Worm (Caenorhabditis elegans) whole organism, L4 larva: ENCODE results near the gene B0495.5.

Experiments used
- F26F4.8 ChIP-seq: fragments of 200-800 bp; sonication (Bioruptor generic); conservative IDR thresholded peaks from 2 replicates; pipeline ENCODE4 v1.3.6; 2022; ENCODE audit warnings: missing genetic modification characterization, missing compliant biosample characterization
- R02D3.7 ChIP-seq: fragments of 150-350 bp; sonication (generic microtip); optimal IDR thresholded peaks from 3 replicates; lab custom pipeline; 2014; ENCODE audit warnings: missing biosample characterization, missing genetic modification characterization
- T26A8.4 ChIP-seq: fragments of 200-800 bp; sonication (Bioruptor generic); IDR thresholded peaks from 2 replicates; pipeline ENCODE4 v1.3.6; 2022; ENCODE audit warnings: missing genetic modification characterization, missing compliant biosample characterization
- ZK337.2 ChIP-seq: fragments of 200-800 bp; sonication (Bioruptor generic); IDR thresholded peaks from 2 replicates; pipeline ENCODE4 v1.3.6; 2022; ENCODE audit warnings: missing genetic modification reagents, missing genetic modification characterization, missing compliant biosample characterization
- aly-2 ChIP-seq: sonication (generic microtip); optimal IDR thresholded peaks from 2 replicates; lab custom pipeline; 2018; ENCODE audit warnings: missing biosample characterization, missing genetic modification characterization
- ama-1 ChIP-seq: fragments of 150-350 bp; optimal IDR thresholded peaks from 2 replicates; lab custom pipeline; 2014; ENCODE audit warnings: inconsistent platforms, mixed read lengths
- arid-1 ChIP-seq: fragments of 200-800 bp; sonication (Bioruptor generic); conservative IDR thresholded peaks from 2 replicates; pipeline ENCODE4 v1.3.6; 2022; ENCODE audit warnings: missing genetic modification reagents, missing genetic modification characterization, missing compliant biosample characterization
- attf-4 ChIP-seq: sonication (generic microtip); optimal IDR thresholded peaks from 3 replicates; lab custom pipeline; 2017; ENCODE audit warnings: missing biosample characterization, missing genetic modification characterization
- ceh-20 ChIP-seq: fragments of 200-800 bp; sonication (Bioruptor generic); IDR thresholded peaks from 2 replicates; pipeline ENCODE4 v1.3.6; 2022; ENCODE audit warnings: missing genetic modification reagents, missing genetic modification characterization, missing compliant biosample characterization
- ceh-44 ChIP-seq: fragments of 200-800 bp; sonication (Bioruptor generic); IDR thresholded peaks from 2 replicates; pipeline ENCODE4 v1.3.6; 2022; ENCODE audit warnings: missing genetic modification reagents, missing genetic modification characterization, missing compliant biosample characterization
- ceh-62 ChIP-seq: sonication (generic microtip); optimal IDR thresholded peaks from 2 replicates; lab custom pipeline; 2017; ENCODE audit warnings: missing biosample characterization, missing genetic modification characterization
- ceh-82 ChIP-seq: sonication (generic microtip); optimal IDR thresholded peaks from 2 replicates; lab custom pipeline; 2017; ENCODE audit warnings: missing biosample characterization, missing genetic modification characterization
- ctbp-1 ChIP-seq: fragments of 200-800 bp; sonication (Bioruptor generic); IDR thresholded peaks from 2 replicates; pipeline ENCODE4 v1.3.6; 2022; ENCODE audit warnings: missing genetic modification reagents, missing genetic modification characterization, missing compliant biosample characterization
- daf-16 ChIP-seq, 3 experiments: sonication (generic microtip); optimal IDR thresholded peaks; 2 replicates each; lab custom pipeline; 2016 to 2017; ENCODE audit warnings: missing genetic modification characterization in 3 of 3, missing genetic modification reagents in 3 of 3, mild to moderate bottlenecking in 2 of 3, missing compliant biosample characterization in 2 of 3, missing biosample characterization in 1 of 3, moderate library complexity in 1 of 3
- dmd-6 ChIP-seq: fragments of 200-800 bp; sonication (Bioruptor generic); IDR thresholded peaks from 2 replicates; pipeline ENCODE4 v1.3.6; 2022; ENCODE audit warnings: missing genetic modification reagents, missing genetic modification characterization, missing compliant biosample characterization
- dmd-8 ChIP-seq: fragments of 200-800 bp; sonication (Bioruptor generic); IDR thresholded peaks from 2 replicates; pipeline ENCODE4 v1.3.6; 2022; ENCODE audit warnings: missing genetic modification characterization, missing compliant biosample characterization
- dmd-9 ChIP-seq: fragments of 200-800 bp; sonication (Bioruptor generic); IDR thresholded peaks from 2 replicates; pipeline ENCODE4 v1.3.6; 2022; ENCODE audit warnings: missing genetic modification reagents, missing genetic modification characterization, missing compliant biosample characterization
- dpl-1 ChIP-seq: fragments of 150-350 bp; optimal IDR thresholded peaks from 2 replicates; lab custom pipeline; 2014; ENCODE audit warnings: missing biosample characterization, missing genetic modification reagents, missing genetic modification characterization
- dve-1 ChIP-seq: sonication (generic microtip); optimal IDR thresholded peaks from 2 replicates; lab custom pipeline; 2017; ENCODE audit warnings: antibody characterized with exemption, mild to moderate bottlenecking, missing genetic modification characterization, missing compliant biosample characterization; ENCODE audit not compliant: insufficient read depth
- egl-27 ChIP-seq: sonication (generic microtip); optimal IDR thresholded peaks from 3 replicates; lab custom pipeline; 2017; ENCODE audit warnings: missing biosample characterization, missing genetic modification reagents, missing genetic modification characterization
- gei-8 ChIP-seq: fragments of 200-800 bp; sonication (Bioruptor generic); optimal IDR thresholded peaks from 2 replicates; lab custom pipeline; 2018; ENCODE audit warnings: mild to moderate bottlenecking, missing genetic modification characterization, missing compliant biosample characterization
- hlh-11 ChIP-seq: fragments of 200-800 bp; sonication (Bioruptor generic); optimal IDR thresholded peaks from 2 replicates; lab custom pipeline; 2018; ENCODE audit warnings: mild to moderate bottlenecking, missing genetic modification characterization, missing compliant biosample characterization
- hlh-30 ChIP-seq: sonication (generic microtip); optimal IDR thresholded peaks from 2 replicates; lab custom pipeline; 2017; ENCODE audit warnings: antibody characterized with exemption, mild to moderate bottlenecking, missing genetic modification characterization, missing compliant biosample characterization; ENCODE audit not compliant: insufficient read depth
- hmg-1.1 ChIP-seq: fragments of 200-800 bp; sonication (Bioruptor generic); IDR thresholded peaks from 2 replicates; pipeline ENCODE4 v1.3.6; 2022; ENCODE audit warnings: missing genetic modification reagents, missing genetic modification characterization, missing compliant biosample characterization
- jun-1 ChIP-seq: fragments of 150-350 bp; optimal IDR thresholded peaks from 2 replicates; lab custom pipeline; 2014; ENCODE audit warnings: missing biosample characterization, missing genetic modification reagents, missing genetic modification characterization
- lim-7 ChIP-seq: fragments of 200-800 bp; sonication (Bioruptor generic); IDR thresholded peaks from 2 replicates; pipeline ENCODE4 v1.3.6; 2022; ENCODE audit warnings: missing genetic modification characterization, missing compliant biosample characterization
- lin-1 ChIP-seq: fragments of 200-800 bp; sonication (Bioruptor generic); IDR thresholded peaks from 2 replicates; pipeline ENCODE4 v1.3.6; 2022; ENCODE audit warnings: missing genetic modification reagents, missing genetic modification characterization, missing compliant biosample characterization
- lin-13 ChIP-seq: fragments of 150-350 bp; optimal IDR thresholded peaks from 2 replicates; lab custom pipeline; 2014; ENCODE audit warnings: missing biosample characterization, missing genetic modification reagents, missing genetic modification characterization
- lin-15B ChIP-seq: fragments of 150-350 bp; sonication (generic microtip); optimal IDR thresholded peaks from 3 replicates; lab custom pipeline; 2014; ENCODE audit warnings: missing biosample characterization, missing genetic modification characterization
- lir-3 ChIP-seq: sonication (generic microtip); optimal IDR thresholded peaks from 2 replicates; lab custom pipeline; 2016; ENCODE audit warnings: mild to moderate bottlenecking, missing genetic modification characterization, missing compliant biosample characterization
- lsy-2 ChIP-seq, 2 experiments: fragments of 150-350 bp in 1 of 2; sonication (generic microtip) in 1 of 2; optimal IDR thresholded peaks; 2 replicates each; lab custom pipeline; 2014 to 2017; ENCODE audit warnings: missing biosample characterization in 2 of 2, missing genetic modification characterization in 2 of 2
- madf-9 ChIP-seq: fragments of 200-800 bp; sonication (Bioruptor generic); conservative IDR thresholded peaks from 2 replicates; pipeline ENCODE4 v1.3.6; 2022; ENCODE audit warnings: missing genetic modification reagents, missing genetic modification characterization, missing compliant biosample characterization
- mep-1 ChIP-seq: fragments of 150-350 bp; sonication (generic microtip); optimal IDR thresholded peaks from 3 replicates; lab custom pipeline; 2014; ENCODE audit warnings: missing biosample characterization, missing genetic modification characterization
- nhr-28 ChIP-seq: fragments of 150-350 bp; optimal IDR thresholded peaks from 2 replicates; lab custom pipeline; 2014; ENCODE audit warnings: missing biosample characterization, missing genetic modification characterization
- nhr-41 ChIP-seq: fragments of 200-800 bp; sonication (Bioruptor generic); IDR thresholded peaks from 2 replicates; pipeline ENCODE4 v1.3.6; 2022; ENCODE audit warnings: missing genetic modification reagents, missing genetic modification characterization, missing compliant biosample characterization
- nhr-6 ChIP-seq: fragments of 150-350 bp; optimal IDR thresholded peaks from 2 replicates; lab custom pipeline; 2014; ENCODE audit warnings: missing biosample characterization, missing genetic modification characterization
- nhr-76 ChIP-seq: fragments of 150-350 bp; optimal IDR thresholded peaks from 2 replicates; lab custom pipeline; 2014; ENCODE audit warnings: missing biosample characterization, missing genetic modification characterization
- nhr-77 ChIP-seq: fragments of 150-350 bp; optimal IDR thresholded peaks from 2 replicates; lab custom pipeline; 2014; ENCODE audit warnings: missing biosample characterization, missing genetic modification characterization
- pha-4 ChIP-seq, 2 experiments: fragments of 150-350 bp in 1 of 2; fragments of 200-800 bp in 1 of 2; sonication (Bioruptor generic) in 1 of 2; IDR thresholded peaks in 1 of 2; optimal IDR thresholded peaks in 1 of 2; 2 replicates each; pipeline versions ENCODE4 v1.3.6 to Lab custom; 2014 to 2022; ENCODE audit warnings: missing genetic modification characterization in 2 of 2, missing genetic modification reagents in 2 of 2, missing biosample characterization in 1 of 2, missing compliant biosample characterization in 1 of 2
- php-3 ChIP-seq: fragments of 200-800 bp; sonication (Bioruptor generic); IDR thresholded peaks from 2 replicates; pipeline ENCODE4 v1.3.6; 2022; ENCODE audit warnings: missing genetic modification reagents, missing genetic modification characterization, missing compliant biosample characterization
- pqm-1 ChIP-seq: sonication (generic microtip); optimal IDR thresholded peaks from 2 replicates; lab custom pipeline; 2017; ENCODE audit warnings: missing biosample characterization, missing genetic modification characterization
- rbr-2 ChIP-seq: sonication (generic microtip); optimal IDR thresholded peaks from 2 replicates; lab custom pipeline; 2016; ENCODE audit warnings: missing genotype, missing genetic modification characterization, missing compliant biosample characterization
- sdz-12 ChIP-seq: fragments of 200-800 bp; sonication (Bioruptor generic); optimal IDR thresholded peaks from 2 replicates; lab custom pipeline; 2018; ENCODE audit warnings: mild to moderate bottlenecking, missing genetic modification characterization, missing compliant biosample characterization
- skn-1 ChIP-seq: fragments of 150-350 bp; optimal IDR thresholded peaks from 2 replicates; lab custom pipeline; 2014; ENCODE audit warnings: missing biosample characterization, missing genetic modification characterization
- snpc-4 ChIP-seq: fragments of 150-350 bp; optimal IDR thresholded peaks from 2 replicates; lab custom pipeline; 2014; ENCODE audit warnings: missing biosample characterization, missing genetic modification characterization
- unc-62 ChIP-seq, 3 experiments: fragments of 150-350 bp in 1 of 3; sonication (generic microtip); optimal IDR thresholded peaks in 2 of 3; peaks in 1 of 3; 1 replicate in 1 of 3; 2 replicates in 2 of 3; lab custom pipeline; 2014 to 2017; ENCODE audit warnings: missing biosample characterization in 3 of 3, missing genetic modification characterization in 3 of 3, missing genetic modification reagents in 3 of 3, missing genotype in 1 of 3
- zfp-2 ChIP-seq: sonication (generic microtip); optimal IDR thresholded peaks from 2 replicates; lab custom pipeline; 2016; ENCODE audit warnings: mild to moderate bottlenecking, missing genetic modification characterization, missing compliant biosample characterization
- zip-11 ChIP-seq: fragments of 200-800 bp; sonication (Bioruptor generic); IDR thresholded peaks from 2 replicates; pipeline ENCODE4 v1.3.6; 2022; ENCODE audit warnings: missing genetic modification characterization, missing compliant biosample characterization
- zip-2 ChIP-seq: fragments of 150-350 bp; optimal IDR thresholded peaks from 2 replicates; lab custom pipeline; 2014; ENCODE audit warnings: missing biosample characterization, missing genetic modification characterization

Gene B0495.5

DNA sequence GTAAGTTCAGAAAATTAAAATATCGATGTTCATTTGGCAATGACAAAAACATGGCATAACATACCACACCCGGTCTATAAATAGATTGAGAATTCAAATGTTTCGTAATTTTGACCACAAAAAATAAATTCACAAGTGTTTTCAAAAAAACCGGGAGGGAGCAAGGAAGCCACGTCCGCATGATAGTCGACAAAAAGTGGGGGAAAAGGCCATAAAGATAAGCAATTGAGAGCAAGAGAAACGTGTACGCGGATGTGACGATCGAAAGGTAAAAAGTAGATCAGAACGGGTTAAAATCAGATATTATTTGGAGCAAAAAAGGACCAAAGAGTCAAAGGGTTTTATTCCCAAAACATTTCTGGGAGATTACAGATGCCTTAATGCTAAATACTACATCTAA is 3.6 kb downstream of the B0495.5 start (continued):
- TF ChIP-seq zfp-2 (tag; lab: Kevin White, UChicago) (no peak), nhr-77 (peak; percentile 37), dmd-6 (GFP tag; lab: Robert Waterston, UW) (peak; percentile 54; the same call in 1 of the 2 replicates), zip-2 (tag; lab: Kevin White, UChicago) (no peak), nhr-41 (GFP tag; lab: Robert Waterston, UW) (no peak), F26F4.8 (GFP tag; lab: Robert Waterston, UW) (no peak), dmd-9 (GFP tag; lab: Robert Waterston, UW) (no peak), sdz-12 (GFP tag; lab: Kevin White, UChicago) (no peak), lin-13 (GFP tag; lab: Kevin White, UChicago) (no peak), hlh-11 (tag; lab: Kevin White, UChicago) (peak; percentile 61), skn-1 (tag; lab: Kevin White, UChicago) (no peak), nhr-28 (peak; percentile 55)

DNA sequence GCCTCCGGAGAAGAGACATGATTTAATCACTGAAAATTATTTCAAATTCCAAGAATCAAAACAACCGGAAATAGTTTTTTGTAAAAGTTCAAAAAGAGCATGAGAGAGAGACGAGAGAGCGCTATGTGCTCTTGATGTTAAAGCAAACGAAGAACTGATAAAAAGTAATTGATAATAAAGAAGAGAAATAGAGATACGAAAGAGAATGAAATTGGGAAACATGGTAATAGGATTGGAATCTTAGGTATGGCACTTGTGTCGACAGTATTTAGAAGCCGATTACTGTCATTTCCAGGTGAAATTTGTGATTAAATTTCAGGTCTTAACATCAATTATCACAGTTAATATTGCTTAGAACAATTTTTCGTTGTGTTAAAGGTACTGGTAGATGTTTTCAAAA is 4.4 kb downstream of the B0495.5 start, which contains the start of gene nhx-2:
TSS of gene nhx-2 (minus strand) at position 29 of the 400 bp plus-strand sequence.
- no peak for TF ChIP-seq T26A8.4 (GFP tag; lab: Robert Waterston, UW)
- TF ChIP-seq nhr-76 (tag; lab: Kevin White, UChicago), result no peak
- no peak for TF ChIP-seq ceh-82
- TF ChIP-seq ceh-62 (tag; lab: Kevin White, UChicago), result no peak
- no peak for TF ChIP-seq gei-8
- no peak for TF ChIP-seq ceh-44 (GFP tag; lab: Robert Waterston, UW)
- no peak for TF ChIP-seq aly-2 (tag; lab: Kevin White, UChicago)
- TF ChIP-seq arid-1, result no peak
- no peak for TF ChIP-seq lin-15B (tag; lab: Kevin White, UChicago)
- TF ChIP-seq hlh-11 (tag; lab: Kevin White, UChicago), result peak; percentile 41
- TF ChIP-seq rbr-2 (tag; lab: Kevin White, UChicago), result no peak
- no peak for TF ChIP-seq egl-27
- TF ChIP-seq snpc-4 (tag; lab: Kevin White, UChicago), result no peak
- TF ChIP-seq attf-4 (tag; lab: Kevin White, UChicago), result no peak
- no peak for TF ChIP-seq nhr-6 (tag; lab: Kevin White, UChicago)
- TF ChIP-seq dve-1 (tag; lab: Kevin White, UChicago), result peak; percentile 47
- no peak for TF ChIP-seq ctbp-1 (GFP tag; lab: Robert Waterston, UW)
- no peak for TF ChIP-seq pha-4 (GFP tag; IDR thresholded peaks at IDR 0.05; lab: Robert Waterston, UW)
- TF ChIP-seq pha-4 (tag; optimal IDR thresholded peaks at IDR 0.05; lab: Kevin White, UChicago), result no peak
- peak; percentile 50; the same call in 1 of the 2 replicates for TF ChIP-seq php-3 (GFP tag; lab: Robert Waterston, UW)
- no peak for TF ChIP-seq jun-1 (tag; lab: Kevin White, UChicago)
- TF ChIP-seq ceh-20 (GFP tag; lab: Robert Waterston, UW), result no peak
- TF ChIP-seq nhr-77, result no peak
- no peak for TF ChIP-seq mep-1 (tag; lab: Kevin White, UChicago)
- no peak for TF ChIP-seq dmd-8 (GFP tag; lab: Robert Waterston, UW)
- TF ChIP-seq lsy-2 (tag; optimal IDR thresholded peaks at IDR 0.05; lab: Kevin White, UChicago), result no peak
- TF ChIP-seq dmd-6 (GFP tag; lab: Robert Waterston, UW), result peak; percentile 73
- TF ChIP-seq zfp-2 (tag; lab: Kevin White, UChicago), result no peak
- TF ChIP-seq pqm-1 (tag; lab: Kevin White, UChicago), result peak; percentile 62
- no peak for TF ChIP-seq dmd-9 (GFP tag; lab: Robert Waterston, UW)
- no peak for TF ChIP-seq daf-16 (GFP tag; optimal IDR thresholded peaks at IDR 0.05; lab: Kevin White, UChicago)
- peak; percentile 40 for TF ChIP-seq daf-16 (tag; optimal IDR thresholded peaks at IDR 0.05; lab: Kevin White, UChicago)
- no peak for TF ChIP-seq R02D3.7
- TF ChIP-seq zip-11, result no peak
- no peak for TF ChIP-seq hmg-1.1 (GFP tag; lab: Robert Waterston, UW)
- no peak for TF ChIP-seq lin-1
- no peak for TF ChIP-seq ama-1 (lab: Kevin White, UChicago)
- no peak for TF ChIP-seq zip-2 (tag; lab: Kevin White, UChicago)
- peak in 1 of 2 experiments; percentile 37 for TF ChIP-seq unc-62 (GFP tag; optimal IDR thresholded peaks at IDR 0.05 in 1 of 2; lab: Kevin White, UChicago)
- no peak for TF ChIP-seq unc-62 (tag; optimal IDR thresholded peaks at IDR 0.05; lab: Kevin White, UChicago)
- no peak for TF ChIP-seq hlh-30 (tag; lab: Kevin White, UChicago)
- no peak for TF ChIP-seq lir-3
- no peak for TF ChIP-seq lim-7 (GFP tag; lab: Robert Waterston, UW)
- TF ChIP-seq madf-9, result no peak
- TF ChIP-seq ZK337.2 (GFP tag; lab: Robert Waterston, UW), result no peak
- TF ChIP-seq dpl-1 (GFP tag; lab: Kevin White, UChicago), result no peak
